Comparison of ENCODE assay signal across 4 worm cellular contexts in the genomic region with DNA sequence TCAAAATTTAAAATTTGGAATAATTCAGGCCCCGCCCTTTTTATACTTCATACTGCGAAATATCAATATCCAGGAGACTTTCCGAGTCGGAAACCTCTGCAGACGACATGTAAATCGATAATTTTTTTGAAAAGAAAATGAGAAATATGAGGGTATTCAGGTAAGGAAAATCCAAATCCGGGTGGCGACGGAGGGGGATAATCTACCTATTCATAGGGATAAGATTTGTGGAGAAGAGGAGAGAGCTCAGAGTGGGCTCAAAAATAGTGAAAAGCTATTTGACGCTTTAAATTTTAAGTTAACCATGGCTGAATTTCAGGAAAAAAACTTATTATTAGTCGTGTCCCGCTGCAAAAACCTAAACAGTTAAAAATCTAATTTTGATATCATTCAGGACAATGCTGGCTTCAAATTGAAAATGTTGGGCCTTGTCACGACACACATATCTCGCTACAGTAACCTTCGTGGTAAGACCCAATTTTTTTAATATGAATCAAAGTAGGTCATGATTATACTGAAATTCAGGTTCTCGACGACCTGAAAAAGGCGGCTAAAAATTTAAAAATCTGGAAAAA.
TF ChIP-seq lines count a peak whose summit lies in the region.

che-6 (minus strand) TSS at position 109 of the 575 bp plus-strand sequence.

TF ChIP-seq in whole organism, L2 larva, 48 proteins besides CTCF, POLR2A, EP300 and RAD21:
- peak in 1 of 2 experiments; percentile 3 for TF ChIP-seq lsy-2 (tag; optimal IDR thresholded peaks at IDR 0.05; lab: Kevin White, UChicago)
- peak; percentile 6 for TF ChIP-seq lin-13 (GFP tag; optimal IDR thresholded peaks at IDR 0.05; lab: Kevin White, UChicago)
- no peak for TF ChIP-seq nhr-77 (tag; optimal IDR thresholded peaks at IDR 0.05; lab: Kevin White, UChicago)

TF ChIP-seq in whole organism, L3 larva, 47 proteins besides CTCF, POLR2A, EP300 and RAD21:
- TF ChIP-seq elt-2 (tag; optimal IDR thresholded peaks at IDR 0.05; lab: Kevin White, UChicago) (peak; percentile 52), nhr-12 (tag; optimal IDR thresholded peaks at IDR 0.05; lab: Kevin White, UChicago) (no peak), egl-5 (tag; optimal IDR thresholded peaks at IDR 0.05; lab: Kevin White, UChicago) (no peak)

TF ChIP-seq in whole organism, L4 larva, 104 proteins besides CTCF, POLR2A, EP300 and RAD21:
- 0 out of 2 replicates have a peak, but pooled peaks have one; percentile 51 for TF ChIP-seq pha-4 (GFP tag; IDR thresholded peaks at IDR 0.05; lab: Robert Waterston, UW)
- no peak for TF ChIP-seq pha-4 (tag; optimal IDR thresholded peaks at IDR 0.05; lab: Kevin White, UChicago)
- 0 out of 2 replicates have a peak, but pooled peaks have one; percentile 20 for TF ChIP-seq dmd-8 (GFP tag; IDR thresholded peaks at IDR 0.05; lab: Robert Waterston, UW)
- peak; percentile 39 for TF ChIP-seq dmd-6 (GFP tag; IDR thresholded peaks at IDR 0.05; lab: Robert Waterston, UW)
- TF ChIP-seq dve-1 (tag; optimal IDR thresholded peaks at IDR 0.05; lab: Kevin White, UChicago; ENCODE audit: insufficient read depth): peak; percentile 45
- no peak for TF ChIP-seq vab-7 (GFP tag; IDR thresholded peaks at IDR 0.05; lab: Robert Waterston, UW)
- peak; percentile 26 for TF ChIP-seq zfp-3 (GFP tag; conservative IDR thresholded peaks at IDR 0.05; lab: Robert Waterston, UW)
- TF ChIP-seq lim-7 (GFP tag; IDR thresholded peaks at IDR 0.05; lab: Robert Waterston, UW): 0 out of 2 replicates have a peak, but pooled peaks have one; percentile 19
- TF ChIP-seq aha-1 (tag; lab: Kevin White, UChicago): peak; percentile 86
- TF ChIP-seq spr-1 (tag; optimal IDR thresholded peaks at IDR 0.05; lab: Kevin White, UChicago): no peak
- TF ChIP-seq lin-38 (GFP tag; IDR thresholded peaks at IDR 0.05; lab: Robert Waterston, UW): peak; percentile 58
- TF ChIP-seq rbr-2 (tag; optimal IDR thresholded peaks at IDR 0.05; lab: Kevin White, UChicago): no peak
- no peak for TF ChIP-seq daf-16 (GFP tag; optimal IDR thresholded peaks at IDR 0.05; lab: Kevin White, UChicago)
- peak; percentile 22 for TF ChIP-seq daf-16 (tag; optimal IDR thresholded peaks at IDR 0.05; lab: Kevin White, UChicago)
- TF ChIP-seq Y75B8A.6 (GFP tag; IDR thresholded peaks at IDR 0.05; lab: Robert Waterston, UW): 0 out of 2 replicates have a peak, but pooled peaks have one; percentile 44
- TF ChIP-seq dpl-1 (GFP tag; optimal IDR thresholded peaks at IDR 0.05; lab: Kevin White, UChicago): no peak
- TF ChIP-seq saeg-2 (GFP tag; IDR thresholded peaks at IDR 0.05; lab: Robert Waterston, UW): peak; percentile 60; the same call in 1 of the 2 replicates
- TF ChIP-seq nhr-48 (tag; optimal IDR thresholded peaks at IDR 0.05; lab: Kevin White, UChicago): peak; percentile 9
- no peak for TF ChIP-seq nhr-10 (tag; optimal IDR thresholded peaks at IDR 0.05; lab: Kevin White, UChicago)
- no peak for TF ChIP-seq fos-1 (tag; optimal IDR thresholded peaks at IDR 0.05; lab: Kevin White, UChicago)
- no peak for TF ChIP-seq hlh-30 (tag; optimal IDR thresholded peaks at IDR 0.05; lab: Kevin White, UChicago; ENCODE audit: insufficient read depth)
- peak; percentile 31 for TF ChIP-seq mep-1 (tag; optimal IDR thresholded peaks at IDR 0.05; lab: Kevin White, UChicago)
- TF ChIP-seq unc-39 (tag; optimal IDR thresholded peaks at IDR 0.05; lab: Kevin White, UChicago): no peak
- TF ChIP-seq T20F7.1 (GFP tag; optimal IDR thresholded peaks at IDR 0.05; lab: Kevin White, UChicago): peak; percentile 34
- peak in 1 of 2 experiments; percentile 12 for TF ChIP-seq lsy-2 (tag; optimal IDR thresholded peaks at IDR 0.05; lab: Kevin White, UChicago)
- 0 out of 2 replicates have a peak, but pooled peaks have one; percentile 29 for TF ChIP-seq T26A8.4 (GFP tag; IDR thresholded peaks at IDR 0.05; lab: Robert Waterston, UW)
- TF ChIP-seq nhr-102 (tag; optimal IDR thresholded peaks at IDR 0.05; lab: Kevin White, UChicago): peak; percentile 37
- no peak for TF ChIP-seq nhr-25 (tag; optimal IDR thresholded peaks at IDR 0.05; lab: Kevin White, UChicago; ENCODE audit: borderline replicate concordance, insufficient read depth)

TF ChIP-seq in whole organism, young adult, 124 proteins besides CTCF, POLR2A, EP300 and RAD21:
- TF ChIP-seq ceh-40 (GFP tag; IDR thresholded peaks at IDR 0.05; lab: Robert Waterston, UW) (no peak), gei-17 (GFP tag; optimal IDR thresholded peaks at IDR 0.05; lab: Kevin White, UChicago) (peak; percentile 0), aptf-3 (GFP tag; IDR thresholded peaks at IDR 0.05; lab: Robert Waterston, UW) (0 out of 2 replicates have a peak, but pooled peaks have one; percentile 24), tbp1 (GFP tag; optimal IDR thresholded peaks at IDR 0.05; lab: Kevin White, UChicago) (peak; percentile 29), madf-6 (GFP tag; IDR thresholded peaks at IDR 0.05; lab: Robert Waterston, UW) (0 out of 2 replicates have a peak, but pooled peaks have one; percentile 20), lin-54 (GFP tag; optimal IDR thresholded peaks at IDR 0.05; lab: Kevin White, UChicago) (peak; percentile 16), nhr-90 (tag; optimal IDR thresholded peaks at IDR 0.05; lab: Kevin White, UChicago) (peak; percentile 62), nfyb-1 (GFP tag; IDR thresholded peaks at IDR 0.05; lab: Robert Waterston, UW) (peak; percentile 72), madf-10 (tag; optimal IDR thresholded peaks at IDR 0.05; lab: Kevin White, UChicago) (peak; percentile 52), hmg-20 (GFP tag; IDR thresholded peaks at IDR 0.05; lab: Robert Waterston, UW) (no peak), atf-7 (tag; optimal IDR thresholded peaks at IDR 0.05; lab: Kevin White, UChicago) (peak; percentile 35), mcd-1 (GFP tag; IDR thresholded peaks at IDR 0.05; lab: Robert Waterston, UW) (peak; percentile 43; the same call in 1 of the 2 replicates), tlf-1 (GFP tag; optimal IDR thresholded peaks at IDR 0.05; lab: Kevin White, UChicago) (peak; percentile 59), repo-1 (tag; optimal IDR thresholded peaks at IDR 0.05; lab: Kevin White, UChicago) (peak; percentile 20), Y53G8AR.9 (GFP tag; conservative IDR thresholded peaks at IDR 0.05; lab: Robert Waterston, UW) (peak; percentile 61; the same call in 1 of the 2 replicates), mes-4 (tag; optimal IDR thresholded peaks at IDR 0.05; lab: Kevin White, UChicago) (no peak), nhr-80 (tag; optimal IDR thresholded peaks at IDR 0.05; lab: Kevin White, UChicago) (peak; percentile 37), lin-26 (GFP tag; IDR thresholded peaks at IDR 0.05; lab: Robert Waterston, UW) (no peak), B0336.3 (GFP tag; IDR thresholded peaks at IDR 0.05; lab: Robert Waterston, UW) (peak; percentile 69), Y95B8A.8 (GFP tag; IDR thresholded peaks at IDR 0.05; lab: Robert Waterston, UW) (peak; percentile 10; the same call in 1 of the 2 replicates), B0035.1 (tag; optimal IDR thresholded peaks at IDR 0.05; lab: Kevin White, UChicago) (peak; percentile 70), zim-3 (tag; optimal IDR thresholded peaks at IDR 0.05; lab: Kevin White, UChicago) (no peak), Y56A3A.18 (GFP tag; IDR thresholded peaks at IDR 0.05; lab: Robert Waterston, UW) (0 out of 2 replicates have a peak, but pooled peaks have one; percentile 76), let-607 (tag; optimal IDR thresholded peaks at IDR 0.05; lab: Kevin White, UChicago) (peak in 1 of 2 experiments; percentile 3), F57C9.4 (tag; optimal IDR thresholded peaks at IDR 0.05; lab: Kevin White, UChicago) (peak; percentile 13), dox-1 (GFP tag; IDR thresholded peaks at IDR 0.05; lab: Robert Waterston, UW) (no peak)
TF ChIP-seq in whole organism, young adult: peak in this region for 20.
